Worm (Caenorhabditis elegans) whole organism, L2 larva: Measurements from ENCODE around the gene ilc-17.1.

Source experiments
- C34F6.9 ChIP-seq: fragments of 150-350 bp; optimal IDR thresholded peaks from 2 replicates; lab custom pipeline; 2014; ENCODE audit warnings: missing biosample characterization, missing genetic modification characterization
- F13H6.1 ChIP-seq: sonication (generic microtip); optimal IDR thresholded peaks from 2 replicates; lab custom pipeline; 2016; ENCODE audit warnings: missing genetic modification characterization, missing compliant biosample characterization
- R02D3.7 ChIP-seq: fragments of 150-350 bp; optimal IDR thresholded peaks from 2 replicates; lab custom pipeline; 2014; ENCODE audit warnings: missing biosample characterization, missing genetic modification characterization
- Y55F3AM.14 ChIP-seq: fragments of 200-800 bp; sonication (Bioruptor generic); optimal IDR thresholded peaks from 2 replicates; lab custom pipeline; 2018; ENCODE audit warnings: mild to moderate bottlenecking, missing genetic modification characterization, missing compliant biosample characterization
- alr-1 ChIP-seq: fragments of 150-350 bp; optimal IDR thresholded peaks from 2 replicates; lab custom pipeline; 2014; ENCODE audit warnings: missing biosample characterization, missing genetic modification characterization
- blmp-1 ChIP-seq: sonication (generic microtip); optimal IDR thresholded peaks from 2 replicates; lab custom pipeline; 2017; ENCODE audit warnings: missing genetic modification characterization, mild to moderate bottlenecking, missing compliant biosample characterization, antibody characterized with exemption, moderate library complexity; ENCODE audit not compliant: insufficient read depth
- ceh-16 ChIP-seq: fragments of 150-350 bp; optimal IDR thresholded peaks from 2 replicates; lab custom pipeline; 2014; ENCODE audit warnings: missing biosample characterization, missing genetic modification characterization
- ceh-82 ChIP-seq: fragments of 150-350 bp; optimal IDR thresholded peaks from 2 replicates; lab custom pipeline; 2014; ENCODE audit warnings: missing biosample characterization, missing genetic modification characterization
- crh-2 ChIP-seq: sonication (generic microtip); optimal IDR thresholded peaks from 2 replicates; lab custom pipeline; 2017; ENCODE audit warnings: missing biosample characterization, missing genetic modification characterization
- dmd-4 ChIP-seq: sonication (generic microtip); optimal IDR thresholded peaks from 2 replicates; lab custom pipeline; 2017; ENCODE audit warnings: missing biosample characterization, missing genetic modification characterization
- egl-27 ChIP-seq: sonication (generic microtip); optimal IDR thresholded peaks from 3 replicates; lab custom pipeline; 2017; ENCODE audit warnings: missing biosample characterization, missing genetic modification reagents, missing genetic modification characterization
- elt-1 ChIP-seq: fragments of 150-350 bp; optimal IDR thresholded peaks from 2 replicates; lab custom pipeline; 2014; ENCODE audit warnings: missing biosample characterization, missing genetic modification characterization
- fos-1 ChIP-seq: fragments of 150-350 bp; optimal IDR thresholded peaks from 2 replicates; lab custom pipeline; 2014; ENCODE audit warnings: missing biosample characterization, missing genetic modification characterization
- gmeb-1 ChIP-seq: fragments of 150-350 bp; optimal IDR thresholded peaks from 2 replicates; lab custom pipeline; 2014; ENCODE audit warnings: missing biosample characterization, missing genetic modification characterization
- lin-11 ChIP-seq: fragments of 150-350 bp; sonication (generic microtip); optimal IDR thresholded peaks from 2 replicates; lab custom pipeline; 2014; ENCODE audit warnings: missing biosample characterization, missing genetic modification characterization, inconsistent platforms, mixed read lengths
- lin-13 ChIP-seq: fragments of 150-350 bp; optimal IDR thresholded peaks from 2 replicates; lab custom pipeline; 2014; ENCODE audit warnings: missing biosample characterization, missing genetic modification reagents, missing genetic modification characterization
- lsy-2 ChIP-seq, 2 experiments: fragments of 150-350 bp in 1 of 2; sonication (generic microtip) in 1 of 2; optimal IDR thresholded peaks; 2 replicates each; lab custom pipeline; 2014 to 2017; ENCODE audit warnings: missing biosample characterization in 2 of 2, missing genetic modification characterization in 2 of 2
- mab-5 ChIP-seq: fragments of 150-350 bp; optimal IDR thresholded peaks from 2 replicates; lab custom pipeline; 2014; ENCODE audit warnings: missing biosample characterization, missing genetic modification characterization
- mdl-1 ChIP-seq, 2 experiments: fragments of 150-350 bp in 1 of 2; sonication (generic microtip) in 1 of 2; optimal IDR thresholded peaks; 2 replicates each; lab custom pipeline; 2017; ENCODE audit warnings: missing biosample characterization in 2 of 2, missing genetic modification characterization in 2 of 2
- nhr-10 ChIP-seq: sonication (generic microtip); optimal IDR thresholded peaks from 2 replicates; lab custom pipeline; 2017; ENCODE audit warnings: missing biosample characterization, missing genetic modification characterization
- nhr-11 ChIP-seq: fragments of 150-350 bp; optimal IDR thresholded peaks from 2 replicates; lab custom pipeline; 2014; ENCODE audit warnings: missing biosample characterization, missing genetic modification characterization
- nhr-12 ChIP-seq: fragments of 150-350 bp; optimal IDR thresholded peaks from 2 replicates; lab custom pipeline; 2014; ENCODE audit warnings: missing biosample characterization, missing genetic modification characterization
- nhr-129 ChIP-seq: fragments of 150-350 bp; optimal IDR thresholded peaks from 2 replicates; lab custom pipeline; 2014; ENCODE audit warnings: missing biosample characterization, missing genetic modification characterization
- nhr-21 ChIP-seq: fragments of 150-350 bp; optimal IDR thresholded peaks from 2 replicates; lab custom pipeline; 2014; ENCODE audit warnings: missing biosample characterization, missing genetic modification characterization
- nhr-23 ChIP-seq: fragments of 150-350 bp; optimal IDR thresholded peaks from 2 replicates; lab custom pipeline; 2014; ENCODE audit warnings: missing biosample characterization, missing genetic modification reagents, missing genetic modification characterization
- nhr-77 ChIP-seq: fragments of 150-350 bp; optimal IDR thresholded peaks from 2 replicates; lab custom pipeline; 2014; ENCODE audit warnings: missing biosample characterization, missing genetic modification characterization
- sem-4 ChIP-seq: fragments of 150-350 bp; optimal IDR thresholded peaks from 2 replicates; lab custom pipeline; 2014; ENCODE audit warnings: missing biosample characterization, missing genetic modification reagents, missing genetic modification characterization
- skn-1 ChIP-seq: sonication (generic microtip); optimal IDR thresholded peaks from 2 replicates; lab custom pipeline; 2017; ENCODE audit warnings: missing biosample characterization, missing genetic modification characterization
- sma-3 ChIP-seq: sonication (generic microtip); optimal IDR thresholded peaks from 2 replicates; lab custom pipeline; 2016; ENCODE audit warnings: missing genetic modification reagents, missing genetic modification characterization, missing compliant biosample characterization
- sma-9 ChIP-seq, 2 experiments: fragments of 150-350 bp in 1 of 2; sonication (generic microtip) in 1 of 2; optimal IDR thresholded peaks; 2 replicates each; lab custom pipeline; 2014 to 2016; ENCODE audit warnings: missing genetic modification characterization in 2 of 2, mild to moderate bottlenecking in 1 of 2, missing biosample characterization in 1 of 2, missing compliant biosample characterization in 1 of 2, missing genetic modification reagents in 1 of 2, moderate library complexity in 1 of 2
- snpc-4 ChIP-seq: fragments of 150-350 bp; optimal IDR thresholded peaks from 2 replicates; lab custom pipeline; 2014; ENCODE audit warnings: missing biosample characterization, missing genetic modification characterization
- unc-39 ChIP-seq: fragments of 150-350 bp; optimal IDR thresholded peaks from 2 replicates; lab custom pipeline; 2014; ENCODE audit warnings: missing biosample characterization, missing genetic modification characterization
- unc-62 ChIP-seq: fragments of 150-350 bp; optimal IDR thresholded peaks from 2 replicates; lab custom pipeline; 2014; ENCODE audit warnings: missing biosample characterization, missing genetic modification reagents, missing genetic modification characterization
- zag-1 ChIP-seq: fragments of 150-350 bp; optimal IDR thresholded peaks from 2 replicates; lab custom pipeline; 2014; ENCODE audit warnings: missing biosample characterization, missing genetic modification characterization
- ztf-4 ChIP-seq: fragments of 150-350 bp; optimal IDR thresholded peaks from 2 replicates; lab custom pipeline; 2014; ENCODE audit warnings: missing biosample characterization, missing genetic modification characterization

The ilc-17.1 gene

DNA sequence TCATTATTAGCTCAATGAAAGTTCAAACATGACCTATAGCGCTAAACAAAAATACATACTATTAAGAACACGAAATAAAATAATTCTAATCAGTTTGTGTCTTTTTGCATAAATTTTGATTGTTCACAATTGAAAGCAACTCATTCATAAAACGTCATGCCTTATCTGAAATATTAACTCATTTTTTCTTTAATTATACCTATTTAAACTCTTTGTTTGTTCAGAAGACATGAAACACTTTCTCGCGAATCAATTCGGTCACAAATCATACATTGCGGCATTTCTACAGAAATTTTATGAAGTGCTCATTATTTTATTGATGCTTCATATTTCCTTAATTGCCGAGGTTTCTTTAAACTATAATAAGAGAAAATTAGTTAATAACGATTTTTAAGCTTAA is 37.3 kb upstream of the ilc-17.1 start:
- no peak for TF ChIP-seq ceh-16 (tag; lab: Kevin White, UChicago)
- peak; percentile 15 for TF ChIP-seq crh-2
- TF ChIP-seq fos-1: peak; percentile 72

DNA sequence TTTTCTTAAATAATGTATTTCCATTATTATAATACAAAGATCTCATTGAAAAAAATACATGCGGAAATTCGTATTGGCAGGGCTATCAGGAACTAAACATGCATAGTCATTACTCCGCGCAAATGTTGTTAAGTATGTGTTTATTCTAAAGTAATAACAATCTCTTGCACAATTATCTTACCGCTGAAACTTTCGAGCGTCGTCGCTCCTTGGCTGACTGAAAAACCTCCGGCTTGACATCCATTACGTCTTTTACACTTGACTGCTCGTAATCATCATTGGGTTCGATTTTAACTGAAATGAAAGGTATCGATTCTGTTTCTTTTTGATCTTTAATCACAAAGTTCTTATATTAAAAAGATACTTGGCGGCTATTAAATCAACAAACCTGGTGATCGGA is 30.2 kb upstream of the ilc-17.1 start:
- no peak for TF ChIP-seq gmeb-1

DNA sequence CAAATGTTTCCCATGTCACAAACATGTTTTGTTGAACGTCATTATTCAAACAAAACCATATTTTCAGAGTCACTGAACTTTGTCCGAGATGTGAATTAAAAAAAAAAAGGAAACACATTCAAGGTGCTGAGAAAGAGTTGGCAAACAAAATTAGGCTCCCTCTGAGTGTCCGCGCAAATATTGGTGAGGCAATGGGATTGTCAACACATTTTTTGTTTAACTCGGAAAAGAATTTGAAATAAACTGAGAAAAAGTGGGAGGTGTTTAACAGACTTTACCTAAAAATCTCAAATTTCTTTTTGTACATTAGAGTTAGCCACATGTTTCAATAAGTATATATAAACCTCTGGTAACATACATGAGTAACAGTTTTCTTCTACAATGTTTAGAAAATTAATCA is 24.2 kb upstream of the ilc-17.1 start, which contains the start of gene abf-6:
Gene abf-6, plus strand, starts transcription at position 323 of the 400 bp plus-strand sequence.
- peak; percentile 5 for TF ChIP-seq nhr-129 (tag; lab: Kevin White, UChicago)
- peak; percentile 15 for TF ChIP-seq F13H6.1 (tag; lab: Kevin White, UChicago)
- no peak for TF ChIP-seq R02D3.7
- TF ChIP-seq, all 48 proteins: peak for 2

DNA sequence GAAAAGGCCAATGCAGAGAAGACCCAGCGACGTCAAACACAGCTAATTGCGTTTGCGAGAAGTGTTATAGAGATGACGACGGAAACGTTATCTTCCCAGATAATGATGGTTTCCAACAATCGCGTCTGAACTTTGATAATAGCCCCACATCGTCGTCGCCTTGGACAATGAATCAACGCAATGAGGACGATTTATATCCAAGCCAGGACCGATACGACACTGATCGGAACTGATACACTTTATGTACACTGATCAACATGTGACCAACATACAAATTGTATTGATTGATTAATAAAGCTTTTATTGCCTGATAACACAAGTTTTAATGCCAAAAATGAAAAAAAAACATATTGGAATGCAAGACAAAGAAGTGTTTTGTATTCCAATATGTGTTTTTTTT is 23.5 kb upstream of the ilc-17.1 start:
- TF ChIP-seq egl-27 (tag; lab: Kevin White, UChicago) (no peak), sma-3 (GFP tag; lab: Kevin White, UChicago) (peak; percentile 23), nhr-21 (tag; lab: Kevin White, UChicago) (peak; percentile 50)

DNA sequence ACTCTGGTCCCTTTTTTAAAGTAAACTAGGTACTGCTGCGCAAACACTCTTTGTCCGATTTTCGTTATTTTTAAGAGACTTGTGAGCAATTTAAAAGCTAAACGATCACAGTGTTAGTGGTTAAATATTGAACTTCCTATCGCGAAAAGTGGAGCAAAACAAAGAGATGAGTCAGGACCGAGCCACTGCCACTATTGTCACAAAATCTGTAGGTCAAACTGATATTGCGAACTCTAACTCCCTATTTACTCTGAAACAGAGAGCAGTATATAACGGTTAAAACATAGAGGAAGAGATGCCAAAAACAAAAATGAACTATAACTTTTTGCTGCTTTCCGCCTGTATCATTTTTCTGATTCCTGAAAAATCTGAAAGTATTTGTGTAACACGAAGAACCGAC is 23.0 kb upstream of the ilc-17.1 start, which contains the start of gene abf-5:
Gene abf-5, plus strand, starts transcription at position 301 of the 400 bp plus-strand sequence.
- no peak for TF ChIP-seq dmd-4 (tag; lab: Kevin White, UChicago)
- no peak for TF ChIP-seq nhr-21 (tag; lab: Kevin White, UChicago)
- no peak for TF ChIP-seq nhr-77 (tag; lab: Kevin White, UChicago)
- TF ChIP-seq gmeb-1: no peak
- no peak for TF ChIP-seq lsy-2 (tag; optimal IDR thresholded peaks at IDR 0.05; lab: Kevin White, UChicago)
- TF ChIP-seq skn-1 (tag; lab: Kevin White, UChicago): no peak
- no peak for TF ChIP-seq lin-13

DNA sequence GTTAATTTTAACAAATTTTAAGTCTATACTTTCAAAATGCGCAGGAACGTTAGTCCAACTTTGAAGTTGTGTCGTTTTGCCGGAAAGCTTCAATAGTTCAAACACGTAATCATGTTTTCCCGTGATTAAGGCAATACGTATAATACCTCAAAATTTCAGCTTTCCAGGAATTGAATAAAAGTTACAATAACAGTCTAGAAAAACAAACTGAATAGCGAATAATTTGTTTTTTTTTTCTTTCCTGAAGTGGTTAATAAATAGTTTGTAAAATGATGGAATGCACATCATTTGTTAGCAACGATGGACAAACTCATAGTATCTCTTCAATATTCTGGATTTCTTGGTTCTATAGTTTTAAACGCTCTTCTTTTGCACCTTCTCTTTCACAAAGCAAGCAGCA is 20.4 kb upstream of the ilc-17.1 start, which contains the start of gene str-123:
Gene str-123, plus strand, starts transcription at position 301 of the 400 bp plus-strand sequence.
- TF ChIP-seq ceh-82 (tag; lab: Kevin White, UChicago): no peak

DNA sequence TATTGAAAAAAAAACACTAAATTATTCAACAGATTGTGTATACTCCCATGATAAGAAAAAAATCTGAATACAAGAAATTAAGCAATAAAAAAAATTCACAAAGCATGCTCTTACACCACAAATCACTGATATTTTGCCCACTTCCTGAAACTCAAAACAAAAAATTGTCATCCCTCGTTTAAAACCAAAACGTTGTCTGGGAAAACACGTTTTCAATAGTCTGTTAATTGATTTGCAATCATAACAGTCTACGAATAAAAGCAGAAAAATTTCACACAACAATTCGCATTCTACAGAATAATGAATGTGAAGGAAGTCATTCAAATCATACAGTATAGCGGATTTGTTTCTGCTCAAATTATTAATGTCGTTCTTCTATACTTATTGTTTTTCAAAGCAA is 18.0 kb upstream of the ilc-17.1 start, which contains the start of gene str-124:
Gene str-124, plus strand, starts transcription at position 301 of the 400 bp plus-strand sequence.
- TF ChIP-seq nhr-10 (tag; lab: Kevin White, UChicago) (no peak), R02D3.7 (no peak), Y55F3AM.14 (no peak), F13H6.1 (tag; lab: Kevin White, UChicago) (no peak), egl-27 (tag; lab: Kevin White, UChicago) (no peak), mab-5 (no peak), ztf-4 (tag; lab: Kevin White, UChicago) (no peak), sma-3 (GFP tag; lab: Kevin White, UChicago) (no peak), nhr-23 (tag; lab: Kevin White, UChicago) (no peak), snpc-4 (tag; lab: Kevin White, UChicago) (no peak), nhr-21 (tag; lab: Kevin White, UChicago) (no peak), nhr-129 (tag; lab: Kevin White, UChicago) (no peak), elt-1 (tag; lab: Kevin White, UChicago) (no peak), lsy-2 (tag; optimal IDR thresholded peaks at IDR 0.05; lab: Kevin White, UChicago) (no peak), C34F6.9 (no peak), zag-1 (tag; lab: Kevin White, UChicago) (no peak), ceh-82 (tag; lab: Kevin White, UChicago) (no peak), sem-4 (tag; lab: Kevin White, UChicago) (no peak)

DNA sequence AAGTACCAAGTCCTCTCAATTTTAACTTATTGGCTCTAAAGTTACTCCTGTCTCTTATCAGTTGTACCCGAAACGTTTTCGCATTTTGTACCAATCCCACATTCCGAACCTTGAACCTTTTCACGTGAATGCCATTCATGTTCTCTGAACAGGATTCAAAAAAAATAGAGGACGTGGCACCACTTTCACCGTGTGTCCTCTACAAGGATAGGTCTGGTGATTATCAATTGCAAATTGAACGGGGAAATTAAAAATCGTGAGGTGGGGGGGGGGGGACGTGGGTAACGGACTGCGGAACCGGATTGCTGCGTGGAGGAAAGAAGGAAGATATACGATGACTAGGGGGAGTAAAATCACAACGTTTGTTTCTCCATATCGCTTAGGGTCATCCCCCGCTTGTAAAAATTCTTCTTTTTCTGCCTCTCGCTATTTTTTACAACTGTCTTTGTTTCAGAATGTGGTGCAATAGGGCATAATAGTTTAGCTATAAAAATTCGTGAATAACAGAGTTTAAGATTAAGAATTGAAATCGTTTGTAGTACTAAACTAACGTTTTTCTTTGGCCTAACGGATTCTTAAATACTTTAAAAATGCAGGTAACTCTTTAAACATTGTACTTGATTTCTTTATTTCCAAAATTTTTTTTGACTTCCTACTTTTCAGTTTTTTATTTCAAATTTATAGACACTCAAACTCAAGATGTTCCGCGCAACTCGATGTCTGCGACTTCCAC is 12.3 kb upstream of the ilc-17.1 start, which contains the start of gene alh-13:
Gene alh-13, plus strand, starts transcription at position 683 of the 733 bp plus-strand sequence.
- no peak for TF ChIP-seq sma-9 (GFP tag; optimal IDR thresholded peaks at IDR 0.05; lab: Kevin White, UChicago)
- no peak for TF ChIP-seq sma-9 (tag; optimal IDR thresholded peaks at IDR 0.05; lab: Kevin White, UChicago)
- TF ChIP-seq Y55F3AM.14: no peak
- TF ChIP-seq unc-62 (GFP tag; lab: Kevin White, UChicago): no peak
- TF ChIP-seq nhr-11: no peak
- TF ChIP-seq nhr-23 (tag; lab: Kevin White, UChicago): no peak
- no peak for TF ChIP-seq dmd-4 (tag; lab: Kevin White, UChicago)
- no peak for TF ChIP-seq fos-1
- TF ChIP-seq egl-27 (tag; lab: Kevin White, UChicago): no peak
- TF ChIP-seq lin-11 (tag; lab: Kevin White, UChicago): no peak
- no peak for TF ChIP-seq ceh-16 (tag; lab: Kevin White, UChicago)
- TF ChIP-seq alr-1 (tag; lab: Kevin White, UChicago): no peak
- TF ChIP-seq unc-39 (tag; lab: Kevin White, UChicago): no peak
- TF ChIP-seq skn-1 (tag; lab: Kevin White, UChicago): no peak
- no peak for TF ChIP-seq lsy-2 (tag; optimal IDR thresholded peaks at IDR 0.05; lab: Kevin White, UChicago)
- no peak for TF ChIP-seq mab-5
- TF ChIP-seq nhr-12 (tag; lab: Kevin White, UChicago): no peak
- TF ChIP-seq nhr-129 (tag; lab: Kevin White, UChicago): no peak
- TF ChIP-seq blmp-1 (tag; lab: Kevin White, UChicago): peak; percentile 54
- peak; percentile 31 for TF ChIP-seq crh-2
- no peak for TF ChIP-seq lin-13
- peak in 1 of 2 experiments; percentile 11 for TF ChIP-seq mdl-1 (tag; optimal IDR thresholded peaks at IDR 0.05; lab: Kevin White, UChicago)
